Worm (Caenorhabditis elegans) whole organism, L4 larva: Measurements from ENCODE around the gene usp-46.

Experiments
- ama-1 ChIP-seq: fragments of 150-350 bp; optimal IDR thresholded peaks from 2 replicates; lab custom pipeline; 2014; ENCODE audit warnings: inconsistent platforms, mixed read lengths
- dve-1 ChIP-seq: sonication (generic microtip); optimal IDR thresholded peaks from 2 replicates; lab custom pipeline; 2017; ENCODE audit warnings: antibody characterized with exemption, mild to moderate bottlenecking, missing genetic modification characterization, missing compliant biosample characterization; ENCODE audit not compliant: insufficient read depth
- unc-62 ChIP-seq, 3 experiments: fragments of 150-350 bp in 1 of 3; sonication (generic microtip); optimal IDR thresholded peaks in 2 of 3; peaks in 1 of 3; 1 replicate in 1 of 3; 2 replicates in 2 of 3; lab custom pipeline; 2014 to 2017; ENCODE audit warnings: missing biosample characterization in 3 of 3, missing genetic modification characterization in 3 of 3, missing genetic modification reagents in 3 of 3, missing genotype in 1 of 3

DNA sequence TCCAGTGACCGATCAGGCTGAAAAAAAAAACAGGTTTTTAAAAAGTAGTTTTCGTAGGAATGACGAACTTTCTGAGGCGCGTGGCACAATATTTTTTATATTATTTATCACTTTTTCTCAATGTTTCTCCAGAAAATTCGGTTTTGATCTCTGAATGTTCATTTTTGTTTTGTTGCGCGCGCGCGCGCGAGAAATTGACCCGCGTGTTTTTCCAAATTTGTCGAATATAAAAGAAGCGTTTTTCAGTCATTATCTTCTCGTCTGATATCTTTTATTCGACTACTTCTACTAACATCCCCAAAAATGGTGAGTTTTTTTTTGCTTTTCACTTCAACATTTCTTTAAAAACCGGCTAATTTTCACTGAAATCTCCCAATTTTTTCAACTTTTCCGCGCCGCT is 17.6 kb upstream of the usp-46 start, which contains the start of gene rmd-1:
- TF ChIP-seq dve-1, result no peak
- TF ChIP-seq unc-62 (GFP tag; optimal IDR thresholded peaks at IDR 0.05 in 1 of 2; lab: Kevin White, UChicago), result no peak
- TF ChIP-seq unc-62 (tag; optimal IDR thresholded peaks at IDR 0.05; lab: Kevin White, UChicago), result no peak
- no peak for TF ChIP-seq ama-1 (lab: Kevin White, UChicago)
